Worm (Caenorhabditis elegans) whole organism, L2 larva: Measurements from ENCODE around the gene F14D7.18.

Experiments used
- C34F6.9 ChIP-seq: fragments of 150-350 bp; optimal IDR thresholded peaks from 2 replicates; lab custom pipeline; 2014; ENCODE audit warnings: missing biosample characterization, missing genetic modification characterization
- R02D3.7 ChIP-seq: fragments of 150-350 bp; optimal IDR thresholded peaks from 2 replicates; lab custom pipeline; 2014; ENCODE audit warnings: missing biosample characterization, missing genetic modification characterization
- aly-2 ChIP-seq: fragments of 150-350 bp; optimal IDR thresholded peaks from 2 replicates; lab custom pipeline; 2014; ENCODE audit warnings: missing biosample characterization, missing genetic modification characterization
- ceh-82 ChIP-seq: fragments of 150-350 bp; optimal IDR thresholded peaks from 2 replicates; lab custom pipeline; 2014; ENCODE audit warnings: missing biosample characterization, missing genetic modification characterization
- elt-3 ChIP-seq: sonication (generic microtip); optimal IDR thresholded peaks from 2 replicates; lab custom pipeline; 2017; ENCODE audit warnings: missing biosample characterization, missing genetic modification characterization
- lin-13 ChIP-seq: fragments of 150-350 bp; optimal IDR thresholded peaks from 2 replicates; lab custom pipeline; 2014; ENCODE audit warnings: missing biosample characterization, missing genetic modification reagents, missing genetic modification characterization
- mdl-1 ChIP-seq, 2 experiments: fragments of 150-350 bp in 1 of 2; sonication (generic microtip) in 1 of 2; optimal IDR thresholded peaks; 2 replicates each; lab custom pipeline; 2017; ENCODE audit warnings: missing biosample characterization in 2 of 2, missing genetic modification characterization in 2 of 2
- nhr-10 ChIP-seq: sonication (generic microtip); optimal IDR thresholded peaks from 2 replicates; lab custom pipeline; 2017; ENCODE audit warnings: missing biosample characterization, missing genetic modification characterization

DNA sequence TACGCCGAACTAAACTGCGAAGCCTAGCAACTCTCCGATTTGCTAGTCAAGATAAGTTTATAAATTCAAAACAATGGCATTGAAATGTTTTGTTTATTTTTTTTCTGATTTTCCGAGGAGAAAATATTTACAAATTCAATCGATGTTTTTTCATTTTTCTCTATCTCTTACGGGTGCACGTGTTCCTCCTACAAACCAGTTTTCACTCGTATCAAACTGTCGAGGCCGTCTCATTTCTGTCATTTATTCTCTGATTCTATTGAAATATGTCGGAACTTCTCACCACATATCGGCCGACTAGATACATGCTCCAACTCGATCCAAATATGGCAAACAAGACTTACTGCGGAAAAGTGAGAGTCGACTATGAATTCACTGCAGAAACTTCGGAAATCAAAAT lies 40.9 kb upstream of the F14D7.18 start, which contains the start of gene F47B8.8:
- no peak for TF ChIP-seq mdl-1 (tag; optimal IDR thresholded peaks at IDR 0.05; lab: Kevin White, UChicago)
- TF ChIP-seq nhr-10 (tag; lab: Kevin White, UChicago), result no peak
- TF ChIP-seq aly-2 (tag; lab: Kevin White, UChicago), result no peak
- TF ChIP-seq lin-13 (GFP tag; lab: Kevin White, UChicago), result no peak
- no peak for TF ChIP-seq R02D3.7 (tag; lab: Kevin White, UChicago)
- TF ChIP-seq C34F6.9 (tag; lab: Kevin White, UChicago), result no peak
- TF ChIP-seq elt-3 (tag; lab: Kevin White, UChicago), result no peak
- TF ChIP-seq ceh-82 (tag; lab: Kevin White, UChicago), result no peak
